Fruit fly (Drosophila melanogaster): ENCODE measurements around the gene vn.
A peak's percentile ranks its signal among the peaks of the same experiment; 100 is the strongest.

vn gene

DNA sequence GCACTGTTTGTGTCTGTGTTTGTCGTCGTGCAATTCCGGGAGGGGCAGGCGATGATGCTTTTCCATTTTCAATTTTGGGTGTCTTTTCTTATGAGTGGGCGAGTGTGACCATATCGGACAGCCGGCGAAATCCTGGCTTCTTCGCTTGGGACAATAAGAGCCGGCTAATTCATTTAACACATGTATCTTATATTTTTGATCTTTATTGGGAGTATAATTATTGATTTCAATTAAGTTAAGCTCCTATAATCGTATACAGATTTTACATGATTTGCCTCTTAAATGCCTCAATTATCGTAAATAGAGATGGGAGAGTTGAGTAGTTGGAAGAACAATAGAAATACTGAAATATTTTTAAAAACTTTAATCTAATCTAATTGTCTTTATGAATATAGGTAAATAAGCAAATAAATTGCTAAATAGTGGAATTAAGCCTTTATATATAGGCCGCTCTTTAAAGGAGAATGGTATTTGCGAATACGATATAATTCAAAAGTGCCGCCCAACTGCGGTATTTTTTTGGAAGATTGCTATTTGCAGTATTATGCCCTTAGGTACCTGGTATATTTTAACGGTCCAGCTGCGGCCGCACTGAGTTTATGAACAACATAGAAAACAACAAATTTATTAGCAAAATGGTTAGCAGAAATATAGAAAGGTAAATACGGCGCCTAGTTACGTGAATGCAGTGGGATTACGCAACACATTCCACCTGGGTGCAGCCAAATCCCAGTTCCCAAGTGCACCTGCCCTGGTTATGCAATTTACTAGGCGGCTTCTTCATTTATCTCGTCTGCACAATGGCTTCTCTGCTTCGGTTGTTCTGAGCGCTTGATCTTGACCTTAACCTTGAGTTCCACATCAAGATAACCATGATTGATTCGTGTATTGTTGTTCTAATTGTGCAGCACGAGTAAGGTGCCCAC, 65.7 kb downstream of the vn start, which contains the start of the genes Myt1, PGRP-LD and Pmi (continued):
- no peak for TF ChIP-seq fd102C (GFP tag; optimal IDR thresholded peaks at IDR 0.05)
- TF ChIP-seq MBD-R2 (GFP tag; IDR thresholded peaks at IDR 0.05): peak; percentile 33; the same call in 1 of the 2 replicates
- TF ChIP-seq ab (GFP tag; optimal IDR thresholded peaks at IDR 0.05): no peak
- TF ChIP-seq pros (GFP tag; optimal IDR thresholded peaks at IDR 0.05): peak; percentile 39
- 0 out of 2 replicates have a peak, but pooled peaks have one; percentile 4 for TF ChIP-seq amos (GFP tag; IDR thresholded peaks at IDR 0.05; ENCODE audit: partially characterized antibody)
- TF ChIP-seq ranshi (GFP tag; IDR thresholded peaks at IDR 0.05): no peak
- TF ChIP-seq CG14441 (GFP tag; IDR thresholded peaks at IDR 0.05): no peak
- no peak for TF ChIP-seq Lim3 (GFP tag; IDR thresholded peaks at IDR 0.05)
- TF ChIP-seq cas (GFP tag; IDR thresholded peaks at IDR 0.05): no peak
- no peak for TF ChIP-seq disco-r (GFP tag; optimal IDR thresholded peaks at IDR 0.05)
- no peak for TF ChIP-seq Dbx (GFP tag; IDR thresholded peaks at IDR 0.05)
- TF ChIP-seq exex (tag; optimal IDR thresholded peaks at IDR 0.05): no peak
- TF ChIP-seq dan (GFP tag; IDR thresholded peaks at IDR 0.05): no peak
- TF ChIP-seq CG12391 (tag; optimal IDR thresholded peaks at IDR 0.05): peak; percentile 27
- TF ChIP-seq Hmr (GFP tag; optimal IDR thresholded peaks at IDR 0.05): no peak
- TF ChIP-seq kay (GFP tag; optimal IDR thresholded peaks at IDR 0.05): no peak
- TF ChIP-seq CG17912 (GFP tag; optimal IDR thresholded peaks at IDR 0.05): no peak
- TF ChIP-seq D (optimal IDR thresholded peaks at IDR 0.05): peak; percentile 36
- no peak for TF ChIP-seq D (GFP tag; optimal IDR thresholded peaks at IDR 0.05)
- peak; percentile 33; the same call in 1 of the 3 replicates for TF ChIP-seq CG34422 (GFP tag; IDR thresholded peaks at IDR 0.05)
- peak; percentile 70 for TF ChIP-seq CG9797 (GFP tag; optimal IDR thresholded peaks at IDR 0.05)
- TF ChIP-seq ewg (GFP tag; optimal IDR thresholded peaks at IDR 0.05): no peak
- TF ChIP-seq ro (GFP tag; IDR thresholded peaks at IDR 0.05): no peak
- TF ChIP-seq NfI (GFP tag; optimal IDR thresholded peaks at IDR 0.05): no peak
- no peak for TF ChIP-seq CG12769 (tag; optimal IDR thresholded peaks at IDR 0.05)
- no peak for TF ChIP-seq CG9876 (GFP tag; optimal IDR thresholded peaks at IDR 0.05)
- TF ChIP-seq CG15479 (GFP tag; optimal IDR thresholded peaks at IDR 0.05): no peak
- TF ChIP-seq ase (GFP tag; IDR thresholded peaks at IDR 0.05): no peak
- peak; percentile 56 for TF ChIP-seq Elba2 (GFP tag; optimal IDR thresholded peaks at IDR 0.05)
- peak; percentile 26 for TF ChIP-seq YL-1 (GFP tag; optimal IDR thresholded peaks at IDR 0.05)
- TF ChIP-seq Hsf (GFP tag; optimal IDR thresholded peaks at IDR 0.05): no peak
- TF ChIP-seq Dll (GFP tag; IDR thresholded peaks at IDR 0.05; ENCODE audit: partially characterized antibody): 0 out of 4 replicates have a peak, but pooled peaks have one; percentile 23
- TF ChIP-seq pum (GFP tag; optimal IDR thresholded peaks at IDR 0.05): no peak
- TF ChIP-seq trem (tag; optimal IDR thresholded peaks at IDR 0.05): peak; percentile 48
- TF ChIP-seq p53 (GFP tag; optimal IDR thresholded peaks at IDR 0.05): no peak
- no peak for TF ChIP-seq CG3281 (GFP tag; optimal IDR thresholded peaks at IDR 0.05)
- TF ChIP-seq CG12942 (GFP tag; optimal IDR thresholded peaks at IDR 0.05): no peak
- TF ChIP-seq tap (tag; optimal IDR thresholded peaks at IDR 0.05): no peak
- TF ChIP-seq lov (optimal IDR thresholded peaks at IDR 0.05): no peak
- TF ChIP-seq lov (GFP tag; IDR thresholded peaks at IDR 0.05): no peak
- TF ChIP-seq dm (GFP tag; optimal IDR thresholded peaks at IDR 0.05): no peak

Data from whole organism, embryonic.